Fruit fly (Drosophila melanogaster) whole organism, adult: ENCODE measurements around the gene SdhBL.

Experiments
- Mnt ChIP-seq: fragments of 200-800 bp; sonication (Bioruptor generic); optimal IDR thresholded peaks from 2 replicates; lab custom pipeline; 2016; ENCODE audit warnings: missing biosample characterization, mild to moderate bottlenecking, missing genetic modification characterization
- cic ChIP-seq: fragments of 200-800 bp; sonication (Bioruptor generic); optimal IDR thresholded peaks from 2 replicates; lab custom pipeline; 2017; ENCODE audit warnings: missing biosample characterization, mild to moderate bottlenecking, missing genetic modification characterization, moderate library complexity
- ovo ChIP-seq: fragments of 200-800 bp; sonication (Bioruptor generic); optimal IDR thresholded peaks from 2 replicates; lab custom pipeline; 2016; ENCODE audit warnings: missing biosample characterization, missing genetic modification characterization

dm6 chrX:18866289-18866832 is 27.9 kb upstream of the SdhBL start:
- no peak for TF ChIP-seq ovo (GFP tag; lab: Kevin White, UChicago)
- TF ChIP-seq cic (GFP tag; lab: Kevin White, UChicago), result no peak
- TF ChIP-seq Mnt (GFP tag; lab: Kevin White, UChicago), result no peak
